Worm (Caenorhabditis elegans): ENCODE data around the gene C56E10.3.

DNA sequence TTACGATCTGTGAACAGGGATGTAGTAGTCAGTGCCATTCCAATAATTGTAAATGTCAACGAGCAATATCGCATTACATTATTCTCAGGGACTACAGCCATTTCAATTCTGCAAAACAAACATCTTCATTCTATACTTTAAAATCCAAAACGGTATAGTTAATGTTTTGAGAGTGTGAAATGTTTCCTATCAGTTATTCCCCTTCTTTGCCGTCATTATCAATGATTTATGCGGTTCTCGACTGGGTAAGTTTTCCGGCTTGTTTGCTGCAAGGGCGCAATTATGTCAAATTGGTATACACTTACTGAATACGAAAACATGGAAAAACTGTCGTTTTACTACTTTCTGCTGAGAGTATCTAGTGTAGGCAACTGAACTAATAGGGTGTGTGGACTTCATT is 42.4 kb upstream of the C56E10.3 start, which contains the start of gene F23G4.1:
- TF ChIP-seq lsy-2 (tag; optimal IDR thresholded peaks at IDR 0.05) (no peak), mep-1 (tag; optimal IDR thresholded peaks at IDR 0.05) (no peak), ces-1 (GFP tag; optimal IDR thresholded peaks at IDR 0.05) (no peak), snpc-4 (tag; optimal IDR thresholded peaks at IDR 0.05) (no peak), unc-62 (GFP tag; optimal IDR thresholded peaks at IDR 0.05) (no peak), mab-5 (tag; optimal IDR thresholded peaks at IDR 0.05) (no peak), pha-4 (tag; optimal IDR thresholded peaks at IDR 0.05) (no peak), nhr-76 (tag; optimal IDR thresholded peaks at IDR 0.05) (no peak), ztf-11 (tag; optimal IDR thresholded peaks at IDR 0.05) (no peak), elt-1 (tag; optimal IDR thresholded peaks at IDR 0.05; ENCODE audit: borderline replicate concordance, insufficient read depth) (no peak), bed-3 (GFP tag; optimal IDR thresholded peaks at IDR 0.05) (no peak)

Data from whole organism, mixed stage, embryonic.